Fruit fly (Drosophila melanogaster) whole organism, embryonic: Measurements from ENCODE around the gene CG32428.
A peak's percentile ranks its signal among the peaks of the same experiment; 100 is the strongest.

Experiments used
- Asciz ChIP-seq: fragments of 200-800 bp; sonication (Bioruptor generic); optimal IDR thresholded peaks from 2 replicates; lab custom pipeline; 2017; ENCODE audit warnings: missing biosample characterization, mild to moderate bottlenecking, missing genetic modification characterization, missing genetic modification reagents
- Atf3 ChIP-seq: fragments of 200-800 bp; sonication (Bioruptor generic); optimal IDR thresholded peaks from 3 replicates; lab custom pipeline; 2016; ENCODE audit warnings: missing biosample characterization, missing genetic modification characterization
- Bteb2 ChIP-seq: fragments of 200-800 bp; sonication (Bioruptor generic); optimal IDR thresholded peaks from 2 replicates; lab custom pipeline; 2016; ENCODE audit warnings: missing biosample characterization, missing genetic modification characterization
- CG1024 ChIP-seq: fragments of 200-800 bp; sonication (Bioruptor generic); IDR thresholded peaks from 2 replicates; pipeline ENCODE4 v1.3.6; 2022; ENCODE audit warnings: missing biosample characterization, missing genetic modification characterization
- CG10267 ChIP-seq: fragments of 200-800 bp; sonication (Bioruptor generic); optimal IDR thresholded peaks from 2 replicates; lab custom pipeline; 2018; ENCODE audit warnings: missing biosample characterization, mild to moderate bottlenecking, missing genetic modification characterization, moderate library complexity
- CG10274 ChIP-seq: fragments of 200-800 bp; sonication (Bioruptor generic); optimal IDR thresholded peaks from 3 replicates; lab custom pipeline; 2017; ENCODE audit warnings: missing biosample characterization, mild to moderate bottlenecking, missing genetic modification characterization
- CG10321 ChIP-seq: fragments of 200-800 bp; sonication (Bioruptor generic); IDR thresholded peaks from 2 replicates; pipeline ENCODE4 v1.3.6; 2022; ENCODE audit warnings: missing biosample characterization, missing genetic modification characterization
- CG11504 ChIP-seq: fragments of 200-800 bp; sonication (Bioruptor generic); optimal IDR thresholded peaks from 3 replicates; lab custom pipeline; 2019; ENCODE audit warnings: missing biosample characterization, mild to moderate bottlenecking, missing genetic modification characterization, moderate library complexity
- CG12155 ChIP-seq: fragments of 200-800 bp; sonication (Bioruptor generic); optimal IDR thresholded peaks from 3 replicates; lab custom pipeline; 2016; ENCODE audit warnings: missing biosample characterization, missing genetic modification characterization
- CG12659 ChIP-seq: fragments of 200-800 bp; sonication (Bioruptor generic); optimal IDR thresholded peaks from 3 replicates; lab custom pipeline; 2017; ENCODE audit warnings: mild to moderate bottlenecking, missing biosample characterization, missing genetic modification reagents, missing genetic modification characterization
- CG13424 ChIP-seq: fragments of 200-800 bp; sonication (Bioruptor generic); optimal IDR thresholded peaks from 2 replicates; lab custom pipeline; 2019; ENCODE audit warnings: missing biosample characterization, mild to moderate bottlenecking, missing genetic modification characterization, moderate library complexity
- CG14860 ChIP-seq: fragments of 200-800 bp; sonication (Bioruptor generic); IDR thresholded peaks from 3 replicates; pipeline ENCODE4 v1.3.6; 2022; ENCODE audit warnings: missing biosample characterization, missing genetic modification characterization; ENCODE audit not compliant: partially characterized antibody
- CG15601 ChIP-seq: fragments of 200-800 bp; sonication (Bioruptor generic); optimal IDR thresholded peaks from 3 replicates; lab custom pipeline; 2019; ENCODE audit warnings: missing biosample characterization, mild to moderate bottlenecking, missing genetic modification characterization, moderate library complexity
- CG1603 ChIP-seq: fragments of 200-800 bp; sonication (Bioruptor generic); optimal IDR thresholded peaks from 2 replicates; lab custom pipeline; 2019; ENCODE audit warnings: missing biosample characterization, mild to moderate bottlenecking, missing genetic modification characterization, moderate library complexity
- CG1647 ChIP-seq: fragments of 200-800 bp; sonication (Bioruptor generic); optimal IDR thresholded peaks from 3 replicates; lab custom pipeline; 2016; ENCODE audit warnings: missing biosample characterization, missing genetic modification characterization
- CG18262 ChIP-seq: fragments of 200-800 bp; optimal IDR thresholded peaks from 3 replicates; lab custom pipeline; 2019; ENCODE audit warnings: missing biosample characterization, mild to moderate bottlenecking, missing genetic modification characterization, moderate library complexity
- CG32772 ChIP-seq: fragments of 200-800 bp; sonication (Bioruptor generic); IDR thresholded peaks from 2 replicates; pipeline ENCODE4 v1.3.6; 2022; ENCODE audit warnings: missing biosample characterization, missing genetic modification characterization
- CG3838 ChIP-seq: fragments of 200-800 bp; sonication (Bioruptor generic); optimal IDR thresholded peaks from 3 replicates; lab custom pipeline; 2016; ENCODE audit warnings: missing biosample characterization, missing genetic modification characterization
- CG42726 ChIP-seq: fragments of 200-800 bp; sonication (Bioruptor generic); IDR thresholded peaks from 2 replicates; pipeline ENCODE4 v1.3.6; 2022; ENCODE audit warnings: missing biosample characterization, missing genetic modification characterization; ENCODE audit not compliant: partially characterized antibody
- CG4328 ChIP-seq: fragments of 200-800 bp; sonication (Bioruptor generic); optimal IDR thresholded peaks from 3 replicates; lab custom pipeline; 2017; ENCODE audit warnings: missing biosample characterization, missing genetic modification reagents, missing genetic modification characterization
- CG4404 ChIP-seq: fragments of 200-800 bp; sonication (Bioruptor generic); IDR thresholded peaks from 2 replicates; pipeline ENCODE4 v1.3.6; 2022; ENCODE audit warnings: missing biosample characterization, missing genetic modification characterization
- CG4820 ChIP-seq: fragments of 200-800 bp; sonication (Bioruptor generic); optimal IDR thresholded peaks from 3 replicates; lab custom pipeline; 2016; ENCODE audit warnings: missing biosample characterization, missing genetic modification characterization
- CG7786 ChIP-seq: fragments of 200-800 bp; sonication (Bioruptor generic); optimal IDR thresholded peaks from 2 replicates; lab custom pipeline; 2016; ENCODE audit warnings: missing biosample characterization, missing genetic modification characterization
- CG8944 ChIP-seq: fragments of 200-800 bp; sonication (Bioruptor generic); optimal IDR thresholded peaks from 3 replicates; lab custom pipeline; 2016; ENCODE audit warnings: missing biosample characterization, missing genetic modification characterization
- CHES-1-like ChIP-seq: fragments of 200-800 bp; sonication (Bioruptor generic); optimal IDR thresholded peaks from 2 replicates; lab custom pipeline; 2016; ENCODE audit warnings: missing biosample characterization, missing genetic modification characterization
- Camta ChIP-seq: fragments of 200-800 bp; sonication (Bioruptor generic); optimal IDR thresholded peaks from 2 replicates; lab custom pipeline; 2016; ENCODE audit warnings: missing biosample characterization, missing genetic modification characterization
- D19A ChIP-seq: fragments of 200-800 bp; optimal IDR thresholded peaks from 3 replicates; lab custom pipeline; 2019; ENCODE audit warnings: missing biosample characterization, mild to moderate bottlenecking, missing genetic modification characterization, moderate library complexity
- E2f1 ChIP-seq: fragments of 200-800 bp; sonication (Bioruptor generic); IDR thresholded peaks from 2 replicates; pipeline ENCODE4 v1.3.6; 2022; ENCODE audit warnings: missing biosample characterization, missing genetic modification characterization
- Gsc ChIP-seq: fragments of 200-800 bp; sonication (Bioruptor generic); IDR thresholded peaks from 2 replicates; pipeline ENCODE4 v1.3.6; 2022; ENCODE audit warnings: missing biosample characterization, missing genetic modification characterization
- HmgZ ChIP-seq: fragments of 200-800 bp; sonication (Bioruptor generic); optimal IDR thresholded peaks from 2 replicates; lab custom pipeline; 2018; ENCODE audit warnings: missing biosample characterization, mild to moderate bottlenecking, missing genetic modification characterization
- Myb ChIP-seq: fragments of 200-800 bp; sonication (Bioruptor generic); optimal IDR thresholded peaks from 2 replicates; lab custom pipeline; 2016; ENCODE audit warnings: missing biosample characterization, missing genetic modification characterization
- NFAT ChIP-seq: fragments of 200-800 bp; sonication (Bioruptor generic); IDR thresholded peaks from 2 replicates; pipeline ENCODE4 v1.3.6; 2022; ENCODE audit warnings: missing biosample characterization, missing genetic modification characterization
- Opbp ChIP-seq: fragments of 200-800 bp; sonication (Bioruptor generic); IDR thresholded peaks from 3 replicates; pipeline ENCODE4 v1.3.6; 2022; ENCODE audit warnings: missing biosample characterization, missing genetic modification characterization; ENCODE audit not compliant: partially characterized antibody
- Usf ChIP-seq: fragments of 200-800 bp; sonication (Bioruptor generic); optimal IDR thresholded peaks from 2 replicates; lab custom pipeline; 2017; ENCODE audit warnings: missing genotype, missing biosample characterization, missing genetic modification characterization
- bsh ChIP-seq, 2 experiments: fragments of 200-800 bp; sonication (Bioruptor generic); optimal IDR thresholded peaks; 2 replicates each; lab custom pipeline; 2017 to 2018; ENCODE audit warnings: mild to moderate bottlenecking in 2 of 2, missing biosample characterization in 2 of 2, missing genetic modification characterization in 2 of 2, moderate library complexity in 1 of 2
- cad ChIP-seq: fragments of >200 bp; optimal IDR thresholded peaks from 2 replicates; lab custom pipeline; 2017; ENCODE audit warnings: missing biosample characterization, missing genetic modification characterization
- caup ChIP-seq: fragments of 200-800 bp; sonication (Bioruptor generic); optimal IDR thresholded peaks from 3 replicates; lab custom pipeline; 2017; ENCODE audit warnings: missing biosample characterization, mild to moderate bottlenecking, missing genetic modification characterization, moderate library complexity; ENCODE audit not compliant: severe bottlenecking
- dm ChIP-seq: fragments of 200-800 bp; sonication (Bioruptor generic); optimal IDR thresholded peaks from 3 replicates; lab custom pipeline; 2016; ENCODE audit warnings: missing biosample characterization, missing genetic modification characterization
- dpn ChIP-seq, 2 experiments: fragments of 200-800 bp; sonication (Bioruptor generic); optimal IDR thresholded peaks; 3 replicates each; lab custom pipeline; 2016; ENCODE audit warnings: missing biosample characterization in 2 of 2, missing genetic modification characterization in 2 of 2
- fru ChIP-seq: fragments of >200 bp; optimal IDR thresholded peaks from 2 replicates; lab custom pipeline; 2017
- gcm2 ChIP-seq: fragments of 200-800 bp; sonication (Bioruptor generic); optimal IDR thresholded peaks from 2 replicates; lab custom pipeline; 2016; ENCODE audit warnings: missing biosample characterization, missing genetic modification characterization
- gfzf ChIP-seq: fragments of 200-800 bp; sonication (Bioruptor generic); optimal IDR thresholded peaks from 2 replicates; lab custom pipeline; 2016; ENCODE audit warnings: missing biosample characterization, mild to moderate bottlenecking, missing genetic modification characterization, moderate library complexity
- grn ChIP-seq: fragments of 200-800 bp; sonication (Bioruptor generic); optimal IDR thresholded peaks from 3 replicates; lab custom pipeline; 2017; ENCODE audit warnings: missing biosample characterization, missing genetic modification characterization
- klu ChIP-seq: fragments of 200-800 bp; sonication (Bioruptor generic); IDR thresholded peaks from 2 replicates; pipeline ENCODE4 v1.3.6; 2022; ENCODE audit warnings: missing biosample characterization, missing genetic modification characterization
- pan ChIP-seq, 4 experiments: fragments of >200 bp in 3 of 4; fragments of 200-800 bp in 1 of 4; sonication (Bioruptor generic) in 1 of 4; optimal IDR thresholded peaks in 3 of 4; IDR thresholded peaks in 1 of 4; 2 replicates each; pipeline versions ENCODE4 v1.3.6 to Lab custom; 2017 to 2022; ENCODE audit warnings: missing biosample characterization in 2 of 4, missing genetic modification characterization in 2 of 4, mixed read lengths in 1 of 4
- sisA ChIP-seq: fragments of 200-800 bp; sonication (Bioruptor generic); IDR thresholded peaks from 2 replicates; pipeline ENCODE4 v1.3.6; 2022; ENCODE audit warnings: missing biosample characterization, missing genetic modification characterization
- slou ChIP-seq: fragments of 200-800 bp; sonication (Bioruptor generic); optimal IDR thresholded peaks from 3 replicates; lab custom pipeline; 2016; ENCODE audit warnings: missing biosample characterization, missing genetic modification characterization
- slp2 ChIP-seq: fragments of 200-800 bp; sonication (Bioruptor generic); optimal IDR thresholded peaks from 2 replicates; lab custom pipeline; 2016; ENCODE audit warnings: missing biosample characterization, missing genetic modification characterization
- sr ChIP-seq: fragments of 200-800 bp; sonication (Bioruptor generic); IDR thresholded peaks from 3 replicates; pipeline ENCODE4 v1.3.6; 2022; ENCODE audit warnings: missing biosample characterization, missing genetic modification characterization
- tx ChIP-seq: fragments of 200-800 bp; sonication (Bioruptor generic); optimal IDR thresholded peaks from 2 replicates; lab custom pipeline; 2016; ENCODE audit warnings: missing biosample characterization, missing genetic modification characterization
- wdn ChIP-seq: fragments of 200-800 bp; sonication (Bioruptor generic); IDR thresholded peaks from 2 replicates; pipeline ENCODE4 v1.3.6; 2022; ENCODE audit warnings: missing biosample characterization, missing genetic modification characterization
- z ChIP-seq: fragments of 200-800 bp; sonication (Bioruptor generic); IDR thresholded peaks from 3 replicates; pipeline ENCODE4 v1.3.6; 2022; ENCODE audit warnings: missing biosample characterization, missing genetic modification characterization

Gene CG32428

DNA sequence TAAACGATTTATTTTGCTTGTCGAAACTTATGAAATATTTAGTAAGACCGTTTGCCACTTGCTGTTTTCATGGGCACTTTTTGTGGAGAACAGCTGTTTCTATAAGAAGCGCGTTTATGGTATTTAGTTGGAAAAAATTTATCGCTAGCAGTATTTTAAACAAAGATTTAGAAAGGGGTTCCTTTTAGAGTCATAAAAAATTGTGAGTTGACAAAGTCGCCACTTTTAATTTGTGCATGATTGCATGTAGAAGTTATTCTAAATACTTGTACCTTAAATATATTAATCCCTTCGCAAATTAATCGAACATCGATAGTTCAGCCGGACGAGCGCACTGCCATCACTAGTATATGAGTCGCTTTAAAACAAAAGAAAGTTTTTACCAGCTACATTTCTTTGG is 41.2 kb downstream of the CG32428 start, which contains the start of the genes Las and Psn (continued):
- TF ChIP-seq Opbp (no peak), grn (GFP tag; lab: Kevin White, UChicago) (no peak), Usf (GFP tag; lab: Kevin White, UChicago) (no peak), Atf3 (GFP tag; lab: Kevin White, UChicago) (no peak), HmgZ (tag; lab: Kevin White, UChicago) (peak; percentile 10), CG18262 (tag; lab: Kevin White, UChicago) (no peak), Myb (GFP tag; lab: Kevin White, UChicago) (peak; percentile 35), CG32772 (GFP tag; lab: Robert Waterston, UW) (no peak), CG1024 (GFP tag; lab: Robert Waterston, UW) (no peak), CG12659 (GFP tag; lab: Kevin White, UChicago) (peak; percentile 56), fru (no peak), CG11504 (no peak), D19A (tag; lab: Kevin White, UChicago) (no peak), pan (optimal IDR thresholded peaks at IDR 0.05; lab: Kevin White, UChicago) (no peak), pan (GFP tag; optimal IDR thresholded peaks at IDR 0.05 in 1 of 2, IDR thresholded peaks at IDR 0.05 in 1 of 2) (no peak), klu (GFP tag; lab: Robert Waterston, UW) (no peak), CG13424 (no peak), CG10321 (GFP tag; lab: Robert Waterston, UW) (no peak), CG4404 (GFP tag; lab: Robert Waterston, UW) (no peak), CG1647 (GFP tag; lab: Kevin White, UChicago) (no peak), CG4820 (GFP tag; lab: Kevin White, UChicago) (no peak), slou (GFP tag; lab: Kevin White, UChicago) (no peak), cad (GFP tag; lab: Kevin White, UChicago) (no peak), CG7786 (GFP tag; lab: Kevin White, UChicago) (no peak), tx (GFP tag; lab: Kevin White, UChicago) (no peak), CG10267 (tag; lab: Kevin White, UChicago) (peak; percentile 62), sr (GFP tag; lab: Robert Waterston, UW) (no peak), z (no peak), Camta (GFP tag; lab: Kevin White, UChicago) (no peak), CG10274 (GFP tag; lab: Kevin White, UChicago) (no peak), E2f1 (no peak), CHES-1-like (GFP tag; lab: Kevin White, UChicago) (peak; percentile 48), gfzf (GFP tag; lab: Kevin White, UChicago) (peak; percentile 84), Asciz (GFP tag; lab: Kevin White, UChicago) (no peak), NFAT (GFP tag; lab: Robert Waterston, UW) (no peak), slp2 (GFP tag; lab: Kevin White, UChicago) (no peak), CG3838 (GFP tag; lab: Kevin White, UChicago) (no peak), caup (GFP tag; lab: Kevin White, UChicago) (no peak), CG14860 (GFP tag; lab: Robert Waterston, UW) (peak; percentile 50; the same call in 2 of the 3 replicates), CG12155 (GFP tag; lab: Kevin White, UChicago) (peak; percentile 16), CG4328 (GFP tag; lab: Kevin White, UChicago) (no peak), wdn (GFP tag; lab: Robert Waterston, UW) (no peak), dpn (GFP tag; optimal IDR thresholded peaks at IDR 0.05; lab: Kevin White, UChicago) (peak in 1 of 2 experiments; percentile 19), Bteb2 (GFP tag; lab: Kevin White, UChicago) (peak; percentile 34), sisA (GFP tag; lab: Robert Waterston, UW) (no peak), CG15601 (no peak), CG8944 (GFP tag; lab: Kevin White, UChicago) (no peak), bsh (GFP tag; optimal IDR thresholded peaks at IDR 0.05; lab: Kevin White, UChicago) (no peak), dm (GFP tag; lab: Kevin White, UChicago) (no peak), CG1603 (tag; lab: Kevin White, UChicago) (no peak), CG42726 (GFP tag; lab: Robert Waterston, UW) (no peak), gcm2 (no peak), Gsc (GFP tag; lab: Robert Waterston, UW) (no peak)
